Fruit fly (Drosophila melanogaster) whole organism, embryonic: Measurements from ENCODE around the gene dnc.

Source experiments
- Ada2b ChIP-seq: fragments of 200-800 bp; sonication (Bioruptor generic); IDR thresholded peaks from 2 replicates; pipeline ENCODE4 v1.3.6; 2022; ENCODE audit warnings: missing biosample characterization, missing genetic modification characterization
- Blimp-1 ChIP-seq: fragments of 200-800 bp; sonication (Bioruptor generic); optimal IDR thresholded peaks from 3 replicates; lab custom pipeline; 2018; ENCODE audit warnings: missing biosample characterization, missing genetic modification characterization, mild to moderate bottlenecking, moderate library complexity, missing genetic modification reagents
- CG1024 ChIP-seq: fragments of 200-800 bp; sonication (Bioruptor generic); IDR thresholded peaks from 2 replicates; pipeline ENCODE4 v1.3.6; 2022; ENCODE audit warnings: missing biosample characterization, missing genetic modification characterization
- CG10321 ChIP-seq: fragments of 200-800 bp; sonication (Bioruptor generic); IDR thresholded peaks from 2 replicates; pipeline ENCODE4 v1.3.6; 2022; ENCODE audit warnings: missing biosample characterization, missing genetic modification characterization
- CG11456 ChIP-seq: fragments of 200-800 bp; sonication (Bioruptor generic); IDR thresholded peaks from 3 replicates; pipeline ENCODE4 v1.3.6; 2022; ENCODE audit warnings: missing biosample characterization, missing genetic modification characterization
- CG12219 ChIP-seq: fragments of 200-800 bp; sonication (Bioruptor generic); optimal IDR thresholded peaks from 3 replicates; lab custom pipeline; 2018; ENCODE audit warnings: missing biosample characterization, mild to moderate bottlenecking, missing genetic modification characterization
- CG13296 ChIP-seq: fragments of 200-800 bp; sonication (Bioruptor generic); optimal IDR thresholded peaks from 3 replicates; lab custom pipeline; 2018; ENCODE audit warnings: missing biosample characterization, mild to moderate bottlenecking, missing genetic modification characterization
- CG13894 ChIP-seq: fragments of 200-800 bp; sonication (Bioruptor generic); optimal IDR thresholded peaks from 3 replicates; lab custom pipeline; 2018; ENCODE audit warnings: missing biosample characterization, mild to moderate bottlenecking, missing genetic modification characterization, moderate library complexity
- CG15073 ChIP-seq: fragments of 200-800 bp; sonication (Bioruptor generic); optimal IDR thresholded peaks from 2 replicates; lab custom pipeline; 2016; ENCODE audit warnings: missing biosample characterization, missing genetic modification characterization
- CG2116 ChIP-seq: fragments of 200-800 bp; sonication (Bioruptor generic); optimal IDR thresholded peaks from 3 replicates; lab custom pipeline; 2018; ENCODE audit warnings: missing biosample characterization, mild to moderate bottlenecking, missing genetic modification characterization
- CG2199 ChIP-seq: fragments of 200-800 bp; sonication (Bioruptor generic); IDR thresholded peaks from 3 replicates; pipeline ENCODE4 v1.3.6; 2022; ENCODE audit warnings: missing biosample characterization, missing genetic modification characterization
- CG31365 ChIP-seq: fragments of 200-800 bp; sonication (Bioruptor generic); optimal IDR thresholded peaks from 2 replicates; lab custom pipeline; 2018; ENCODE audit warnings: missing biosample characterization, mild to moderate bottlenecking, missing genetic modification characterization
- CG34376 ChIP-seq: fragments of 200-800 bp; sonication (Bioruptor generic); optimal IDR thresholded peaks from 2 replicates; lab custom pipeline; 2018; ENCODE audit warnings: missing biosample characterization, mild to moderate bottlenecking, missing genetic modification characterization
- CG3838 ChIP-seq: fragments of 200-800 bp; sonication (Bioruptor generic); optimal IDR thresholded peaks from 3 replicates; lab custom pipeline; 2016; ENCODE audit warnings: missing biosample characterization, missing genetic modification characterization
- CG7745 ChIP-seq: fragments of 200-800 bp; sonication (Bioruptor generic); optimal IDR thresholded peaks from 2 replicates; lab custom pipeline; 2018; ENCODE audit warnings: missing biosample characterization, mild to moderate bottlenecking, missing genetic modification characterization, moderate library complexity
- CG7786 ChIP-seq: fragments of 200-800 bp; sonication (Bioruptor generic); optimal IDR thresholded peaks from 2 replicates; lab custom pipeline; 2016; ENCODE audit warnings: missing biosample characterization, missing genetic modification characterization
- CG9437 ChIP-seq: fragments of 200-800 bp; sonication (Bioruptor generic); optimal IDR thresholded peaks from 2 replicates; lab custom pipeline; 2018; ENCODE audit warnings: missing biosample characterization, mild to moderate bottlenecking, missing genetic modification characterization
- CTCF ChIP-seq: fragments of 200-800 bp; sonication (Bioruptor generic); optimal IDR thresholded peaks from 2 replicates; lab custom pipeline; 2017; ENCODE audit warnings: missing biosample characterization, mild to moderate bottlenecking, missing genetic modification characterization, moderate library complexity
- CoRest ChIP-seq: fragments of 200-800 bp; sonication (Bioruptor generic); optimal IDR thresholded peaks from 3 replicates; lab custom pipeline; 2018; ENCODE audit warnings: missing biosample characterization, mild to moderate bottlenecking, missing genetic modification characterization, moderate library complexity
- Dad ChIP-seq: fragments of 200-800 bp; sonication (Bioruptor generic); optimal IDR thresholded peaks from 3 replicates; lab custom pipeline; 2016; ENCODE audit warnings: missing biosample characterization, missing genetic modification characterization
- Deaf1 ChIP-seq: fragments of 200-800 bp; optimal IDR thresholded peaks from 3 replicates; lab custom pipeline; 2019; ENCODE audit warnings: missing biosample characterization, mild to moderate bottlenecking, missing genetic modification characterization, moderate library complexity
- Fer3 ChIP-seq: fragments of 200-800 bp; sonication (Bioruptor generic); optimal IDR thresholded peaks from 2 replicates; lab custom pipeline; 2018; ENCODE audit warnings: missing biosample characterization, mild to moderate bottlenecking, missing genetic modification characterization, moderate library complexity
- Meics ChIP-seq: fragments of 200-800 bp; sonication (Bioruptor generic); optimal IDR thresholded peaks from 2 replicates; lab custom pipeline; 2017; ENCODE audit warnings: missing biosample characterization, mild to moderate bottlenecking, missing genetic modification characterization
- NK7.1 ChIP-seq: fragments of 200-800 bp; sonication (Bioruptor generic); optimal IDR thresholded peaks from 3 replicates; lab custom pipeline; 2016; ENCODE audit warnings: missing biosample characterization, missing genetic modification characterization
- Pdp1 ChIP-seq, 2 experiments: fragments of 200-800 bp; sonication (Bioruptor generic); optimal IDR thresholded peaks; 3 replicates each; lab custom pipeline; 2016; ENCODE audit warnings: missing biosample characterization in 2 of 2, missing genetic modification characterization in 2 of 2, mild to moderate bottlenecking in 1 of 2, moderate library complexity in 1 of 2
- Ptx1 ChIP-seq: fragments of 200-800 bp; sonication (Bioruptor generic); IDR thresholded peaks from 2 replicates; pipeline ENCODE4 v1.3.6; 2022; ENCODE audit warnings: missing biosample characterization, missing genetic modification characterization
- Sox102F ChIP-seq: fragments of 200-800 bp; sonication (Bioruptor generic); optimal IDR thresholded peaks from 2 replicates; lab custom pipeline; 2018; ENCODE audit warnings: missing biosample characterization, mild to moderate bottlenecking, missing genetic modification characterization, moderate library complexity
- Xrp1 ChIP-seq: fragments of 200-800 bp; sonication (Bioruptor generic); IDR thresholded peaks from 2 replicates; pipeline ENCODE4 v1.3.6; 2022; ENCODE audit warnings: missing biosample characterization, missing genetic modification characterization
- YL-1 ChIP-seq: fragments of 200-800 bp; sonication (Bioruptor generic); optimal IDR thresholded peaks from 3 replicates; lab custom pipeline; 2017; ENCODE audit warnings: missing biosample characterization, mild to moderate bottlenecking, missing genetic modification characterization
- aop ChIP-seq: fragments of 200-800 bp; sonication (Bioruptor generic); IDR thresholded peaks from 2 replicates; pipeline ENCODE4 v1.3.6; 2022; ENCODE audit warnings: missing biosample characterization, missing genetic modification characterization
- ato ChIP-seq: fragments of 200-800 bp; sonication (Bioruptor generic); IDR thresholded peaks from 2 replicates; pipeline ENCODE4 v1.3.6; 2022; ENCODE audit warnings: missing biosample characterization, missing genetic modification characterization; ENCODE audit not compliant: partially characterized antibody
- bsh ChIP-seq, 2 experiments: fragments of 200-800 bp; sonication (Bioruptor generic); optimal IDR thresholded peaks; 2 replicates each; lab custom pipeline; 2017 to 2018; ENCODE audit warnings: mild to moderate bottlenecking in 2 of 2, missing biosample characterization in 2 of 2, missing genetic modification characterization in 2 of 2, moderate library complexity in 1 of 2
- ci ChIP-seq: fragments of 200-800 bp; sonication (Bioruptor generic); IDR thresholded peaks from 3 replicates; pipeline ENCODE4 v1.3.6; 2022; ENCODE audit warnings: missing biosample characterization, missing genetic modification characterization
- dimm ChIP-seq: fragments of 200-800 bp; sonication (Bioruptor generic); IDR thresholded peaks from 2 replicates; pipeline ENCODE4 v1.3.6; 2022; ENCODE audit warnings: missing biosample characterization, missing genetic modification characterization
- dpn ChIP-seq, 2 experiments: fragments of 200-800 bp; sonication (Bioruptor generic); optimal IDR thresholded peaks; 3 replicates each; lab custom pipeline; 2016; ENCODE audit warnings: missing biosample characterization in 2 of 2, missing genetic modification characterization in 2 of 2
- lilli ChIP-seq: fragments of 200-800 bp; sonication (Bioruptor generic); optimal IDR thresholded peaks from 3 replicates; lab custom pipeline; 2016; ENCODE audit warnings: missing biosample characterization, missing genetic modification characterization
- mirr ChIP-seq: fragments of 200-800 bp; sonication (Bioruptor generic); optimal IDR thresholded peaks from 3 replicates; lab custom pipeline; 2018; ENCODE audit warnings: missing biosample characterization, mild to moderate bottlenecking, missing genetic modification characterization
- mld ChIP-seq: fragments of 200-800 bp; sonication (Bioruptor generic); IDR thresholded peaks from 3 replicates; pipeline ENCODE4 v1.3.6; 2022; ENCODE audit warnings: missing biosample characterization, missing genetic modification characterization; ENCODE audit not compliant: partially characterized antibody
- onecut ChIP-seq: fragments of 200-800 bp; sonication (Bioruptor generic); IDR thresholded peaks from 2 replicates; pipeline ENCODE4 v1.3.6; 2022; ENCODE audit warnings: missing biosample characterization, missing genetic modification characterization
- phol ChIP-seq: fragments of 200-800 bp; sonication (Bioruptor generic); optimal IDR thresholded peaks from 3 replicates; lab custom pipeline; 2018; ENCODE audit warnings: missing biosample characterization, mild to moderate bottlenecking, missing genetic modification characterization, moderate library complexity
- psq ChIP-seq: fragments of 200-800 bp; sonication (Bioruptor generic); optimal IDR thresholded peaks from 2 replicates; lab custom pipeline; 2017; ENCODE audit warnings: missing biosample characterization, missing genetic modification characterization
- ranshi ChIP-seq: fragments of 200-800 bp; sonication (Bioruptor generic); IDR thresholded peaks from 2 replicates; pipeline ENCODE4 v1.3.6; 2022; ENCODE audit warnings: missing biosample characterization, missing genetic modification characterization
- shn ChIP-seq: fragments of 200-800 bp; sonication (Bioruptor generic); optimal IDR thresholded peaks from 3 replicates; lab custom pipeline; 2016; ENCODE audit warnings: missing biosample characterization, missing genetic modification characterization
- so ChIP-seq: fragments of 200-800 bp; sonication (Bioruptor generic); IDR thresholded peaks from 3 replicates; pipeline ENCODE4 v1.3.6; 2022; ENCODE audit warnings: missing biosample characterization, missing genetic modification characterization
- ssp ChIP-seq: fragments of 200-800 bp; sonication (Bioruptor generic); IDR thresholded peaks from 2 replicates; pipeline ENCODE4 v1.3.6; 2022; ENCODE audit warnings: missing biosample characterization, missing genetic modification characterization
- tio ChIP-seq: fragments of 200-800 bp; sonication (Bioruptor generic); optimal IDR thresholded peaks from 2 replicates; lab custom pipeline; 2017; ENCODE audit warnings: missing biosample characterization, missing genetic modification characterization, inconsistent platforms
- tna ChIP-seq: fragments of 200-800 bp; sonication (Bioruptor generic); IDR thresholded peaks from 2 replicates; pipeline ENCODE4 v1.3.6; 2022; ENCODE audit warnings: missing biosample characterization, missing genetic modification characterization; ENCODE audit not compliant: partially characterized antibody
- toy ChIP-seq: fragments of 200-800 bp; sonication (Bioruptor generic); IDR thresholded peaks from 2 replicates; pipeline ENCODE4 v1.3.6; 2022; ENCODE audit warnings: missing biosample characterization, missing genetic modification characterization
- vnd ChIP-seq: fragments of 200-800 bp; sonication (Bioruptor generic); IDR thresholded peaks from 3 replicates; pipeline ENCODE4 v1.3.6; 2022; ENCODE audit warnings: missing biosample characterization, missing genetic modification characterization; ENCODE audit not compliant: partially characterized antibody
- zen ChIP-seq: fragments of 200-800 bp; sonication (Bioruptor generic); optimal IDR thresholded peaks from 3 replicates; lab custom pipeline; 2018; ENCODE audit warnings: missing biosample characterization, mild to moderate bottlenecking, missing genetic modification characterization, moderate library complexity

The dnc gene

dm6 chrX:3297444-3298300, 121.4 kb downstream of the dnc start (continued):
- TF ChIP-seq dpn (GFP tag; optimal IDR thresholded peaks at IDR 0.05; lab: Kevin White, UChicago) (peak in 1 of 2 experiments; percentile 27), CG7745 (tag; lab: Kevin White, UChicago) (no peak), ci (GFP tag; lab: Robert Waterston, UW) (peak; percentile 45; the same call in 1 of the 3 replicates), bsh (GFP tag; optimal IDR thresholded peaks at IDR 0.05; lab: Kevin White, UChicago) (peak in 1 of 2 experiments; percentile 16), CG1024 (GFP tag; lab: Robert Waterston, UW) (no peak), aop (GFP tag; lab: Robert Waterston, UW) (no peak), Meics (GFP tag; lab: Kevin White, UChicago) (peak; percentile 23), shn (GFP tag; lab: Kevin White, UChicago) (no peak), CG3838 (no peak), ssp (GFP tag; lab: Robert Waterston, UW) (no peak), zen (tag; lab: Kevin White, UChicago) (no peak), CG13894 (tag; lab: Kevin White, UChicago) (peak; percentile 6), Xrp1 (GFP tag; lab: Robert Waterston, UW) (peak; percentile 22; the same call in 1 of the 2 replicates), CG13296 (GFP tag; lab: Kevin White, UChicago) (no peak), CG34376 (GFP tag; lab: Kevin White, UChicago) (peak; percentile 43), Blimp-1 (peak; percentile 16), CG11456 (GFP tag; lab: Robert Waterston, UW) (no peak), Ptx1 (GFP tag; lab: Robert Waterston, UW) (0 out of 2 replicates have a peak, but pooled peaks have one; percentile 19), ranshi (0 out of 2 replicates have a peak, but pooled peaks have one; percentile 4), lilli (GFP tag; lab: Kevin White, UChicago) (peak; percentile 11), CG15073 (peak; percentile 25), CG2116 (GFP tag; lab: Kevin White, UChicago) (no peak), mld (GFP tag; lab: Robert Waterston, UW) (no peak), Sox102F (GFP tag; lab: Kevin White, UChicago) (peak; percentile 30), CG9437 (GFP tag; lab: Kevin White, UChicago) (no peak), Ada2b (GFP tag; lab: Robert Waterston, UW) (peak; percentile 37; the same call in 1 of the 2 replicates), CoRest (tag; lab: Kevin White, UChicago) (peak; percentile 7), CG12219 (GFP tag; lab: Kevin White, UChicago) (no peak), phol (tag; lab: Kevin White, UChicago) (no peak), mirr (GFP tag; lab: Kevin White, UChicago) (peak; percentile 23), toy (GFP tag; lab: Robert Waterston, UW) (no peak), CG7786 (GFP tag; lab: Kevin White, UChicago) (no peak), Fer3 (tag; lab: Kevin White, UChicago) (no peak), CTCF (GFP tag; lab: Kevin White, UChicago) (no peak), CG2199 (GFP tag; lab: Robert Waterston, UW) (no peak), dimm (GFP tag; lab: Robert Waterston, UW) (no peak), ato (GFP tag; lab: Robert Waterston, UW) (no peak)

- TF ChIP-seq CG31365 (tag; lab: Kevin White, UChicago) (no peak), Pdp1 (GFP tag; optimal IDR thresholded peaks at IDR 0.05; lab: Kevin White, UChicago) (peak in 1 of 2 experiments; percentile 51), tio (GFP tag; lab: Kevin White, UChicago) (no peak), CG10321 (peak; percentile 78), vnd (GFP tag; lab: Robert Waterston, UW) (no peak), onecut (no peak), Dad (GFP tag; lab: Kevin White, UChicago) (no peak), tna (GFP tag; lab: Robert Waterston, UW) (no peak), NK7.1 (no peak), psq (GFP tag; lab: Kevin White, UChicago) (no peak), so (no peak), YL-1 (GFP tag; lab: Kevin White, UChicago) (no peak), Deaf1 (tag; lab: Kevin White, UChicago) (peak; percentile 37), CG1024 (GFP tag; lab: Robert Waterston, UW) (no peak)
These were observed 122.7 kb downstream of the dnc start for dm6 chrX:3298926-3299325.
